Worm (Caenorhabditis elegans): Measurements from ENCODE around the gene dpy-21.

Gene dpy-21

ce11 chrV:17981732-17982131 is 32.7 kb upstream of the dpy-21 start (continued):
- peak; percentile 57 for TF ChIP-seq nfya-1 (tag; optimal IDR thresholded peaks at IDR 0.05; ENCODE audit: insufficient read depth)

- TF ChIP-seq ceh-9 (tag; optimal IDR thresholded peaks at IDR 0.05) = no peak
- TF ChIP-seq lsy-12 (tag; optimal IDR thresholded peaks at IDR 0.05) = no peak
- no peak for TF ChIP-seq nhr-43 (tag; optimal IDR thresholded peaks at IDR 0.05; ENCODE audit: poor library complexity, severe bottlenecking)
- TF ChIP-seq unc-39 (tag; optimal IDR thresholded peaks at IDR 0.05) = no peak
- no peak for TF ChIP-seq ama-1 (optimal IDR thresholded peaks at IDR 0.05)
- no peak for TF ChIP-seq elt-3 (tag; optimal IDR thresholded peaks at IDR 0.05)
- no peak for TF ChIP-seq mml-1 (tag; optimal IDR thresholded peaks at IDR 0.05)
- no peak for TF ChIP-seq ZK546.5 (tag; optimal IDR thresholded peaks at IDR 0.05)
- no peak for TF ChIP-seq ceh-82 (tag; optimal IDR thresholded peaks at IDR 0.05)
- TF ChIP-seq sea-2 (GFP tag; optimal IDR thresholded peaks at IDR 0.05) = no peak
- no peak for TF ChIP-seq nhr-12 (tag; optimal IDR thresholded peaks at IDR 0.05)
- TF ChIP-seq skn-1 (tag; optimal IDR thresholded peaks at IDR 0.05) = no peak
- no peak for TF ChIP-seq nhr-76 (tag; optimal IDR thresholded peaks at IDR 0.05)
- TF ChIP-seq pha-4 (tag; optimal IDR thresholded peaks at IDR 0.05) = no peak
- no peak for TF ChIP-seq elt-1 (tag; optimal IDR thresholded peaks at IDR 0.05)
Measured at ce11 chrV:17979789-17980188, 30.8 kb upstream of the dpy-21 start, which contains the start of gene snx-6. snx-6 (minus strand) TSS chrV:17980082.

- peak; percentile 59 for TF ChIP-seq pha-4 (tag; optimal IDR thresholded peaks at IDR 0.05)
- peak; percentile 82 for TF ChIP-seq pqm-1 (tag; optimal IDR thresholded peaks at IDR 0.05)
- TF ChIP-seq unc-62 (GFP tag; optimal IDR thresholded peaks at IDR 0.05) = no peak
- peak; percentile 88 for TF ChIP-seq elt-2 (tag; optimal IDR thresholded peaks at IDR 0.05)
Measured at ce11 chrV:17978207-17978606, 29.2 kb upstream of the dpy-21 start.

- no peak for TF ChIP-seq unc-39 (tag; optimal IDR thresholded peaks at IDR 0.05)
- TF ChIP-seq nhr-43 (tag; optimal IDR thresholded peaks at IDR 0.05; ENCODE audit: poor library complexity, severe bottlenecking) = no peak
- TF ChIP-seq snpc-4 (tag; optimal IDR thresholded peaks at IDR 0.05) = no peak
- TF ChIP-seq nhr-76 (tag; optimal IDR thresholded peaks at IDR 0.05) = no peak
- TF ChIP-seq ceh-28 (tag; optimal IDR thresholded peaks at IDR 0.05) = no peak
Measured at ce11 chrV:17966747-17967146, 17.8 kb upstream of the dpy-21 start, which contains the start of gene gck-3. gck-3 (minus strand) TSS chrV:17966847.

ce11 chrV:17962500-17962899 is 13.5 kb upstream of the dpy-21 start:
- TF ChIP-seq ztf-11 (tag; optimal IDR thresholded peaks at IDR 0.05) = no peak
- TF ChIP-seq egl-5 (tag; optimal IDR thresholded peaks at IDR 0.05) = no peak
- TF ChIP-seq unc-39 (tag; optimal IDR thresholded peaks at IDR 0.05) = no peak
- TF ChIP-seq lsy-12 (tag; optimal IDR thresholded peaks at IDR 0.05) = no peak
- TF ChIP-seq jun-1 (tag; optimal IDR thresholded peaks at IDR 0.05) = no peak
- no peak for TF ChIP-seq aly-2 (tag; optimal IDR thresholded peaks at IDR 0.05)
- TF ChIP-seq ama-1 (optimal IDR thresholded peaks at IDR 0.05) = no peak
- no peak for TF ChIP-seq nhr-76 (tag; optimal IDR thresholded peaks at IDR 0.05)
- no peak for TF ChIP-seq elt-2 (tag; optimal IDR thresholded peaks at IDR 0.05)
- TF ChIP-seq elt-3 (tag; optimal IDR thresholded peaks at IDR 0.05) = no peak
- no peak for TF ChIP-seq hmg-11 (tag; optimal IDR thresholded peaks at IDR 0.05)
- TF ChIP-seq nfya-1 (tag; optimal IDR thresholded peaks at IDR 0.05; ENCODE audit: insufficient read depth) = no peak
- TF ChIP-seq elt-1 (tag; optimal IDR thresholded peaks at IDR 0.05) = no peak
- no peak for TF ChIP-seq nhr-237 (tag; optimal IDR thresholded peaks at IDR 0.05)
- TF ChIP-seq sea-2 (GFP tag; optimal IDR thresholded peaks at IDR 0.05) = no peak
- no peak for TF ChIP-seq ceh-16 (tag; optimal IDR thresholded peaks at IDR 0.05)
- no peak for TF ChIP-seq fkh-2 (tag; optimal IDR thresholded peaks at IDR 0.05)
- no peak for TF ChIP-seq ztf-4 (tag; optimal IDR thresholded peaks at IDR 0.05)
- TF ChIP-seq fos-1 (tag; optimal IDR thresholded peaks at IDR 0.05) = no peak

ce11 chrV:17956109-17956508 is 7.1 kb upstream of the dpy-21 start:
- no peak for TF ChIP-seq unc-39 (tag; optimal IDR thresholded peaks at IDR 0.05)
- no peak for TF ChIP-seq nhr-28 (tag; optimal IDR thresholded peaks at IDR 0.05)
- no peak for TF ChIP-seq ZK546.5 (tag; optimal IDR thresholded peaks at IDR 0.05)
- TF ChIP-seq nhr-237 (tag; optimal IDR thresholded peaks at IDR 0.05) = no peak
- no peak for TF ChIP-seq elt-2 (tag; optimal IDR thresholded peaks at IDR 0.05)
- TF ChIP-seq lin-39 (tag; optimal IDR thresholded peaks at IDR 0.05) = no peak

Data from whole organism, L3 larva.